2 worm cellular contexts compared by ENCODE assay signal in the genomic region with DNA sequence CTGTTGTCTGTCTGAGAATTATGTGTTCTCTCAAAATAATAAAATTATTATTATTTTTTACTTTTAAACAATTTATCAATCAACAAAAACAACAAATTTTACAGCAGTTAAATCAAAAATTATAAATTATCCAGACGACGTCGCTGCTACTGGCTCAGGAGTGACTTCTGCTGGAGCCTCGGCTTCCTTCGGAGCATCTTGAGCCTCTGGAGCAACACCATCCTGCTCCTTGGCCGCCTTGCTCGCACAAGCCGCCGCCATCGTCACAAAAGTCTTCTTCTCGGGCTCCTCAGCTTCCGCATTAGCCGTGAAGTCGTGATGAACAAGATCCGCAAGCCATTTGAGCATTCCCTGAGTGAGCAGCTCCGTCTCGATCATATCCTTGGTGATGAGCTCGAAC.
A peak's percentile ranks its signal among the peaks of the same experiment; 100 is the strongest.
TF ChIP-seq lines count a peak whose summit lies in the region.

No protein-coding gene starts in this region.

TF ChIP-seq in whole organism, L4 larva, 104 proteins besides CTCF, POLR2A, EP300 and RAD21:
- peak; percentile 82 for TF ChIP-seq set-16 (GFP tag; IDR thresholded peaks at IDR 0.05; lab: Robert Waterston, UW)
- no peak for TF ChIP-seq nhr-28 (tag; optimal IDR thresholded peaks at IDR 0.05; lab: Kevin White, UChicago)
TF ChIP-seq in whole organism, L4 larva: peak in this region for 1.

TF ChIP-seq in whole organism, young adult, 124 proteins besides CTCF, POLR2A, EP300 and RAD21:
- TF ChIP-seq ceh-58 (GFP tag; IDR thresholded peaks at IDR 0.05; lab: Robert Waterston, UW) = 0 out of 2 replicates have a peak, but pooled peaks have one; percentile 48
- no peak for TF ChIP-seq ama-1 (optimal IDR thresholded peaks at IDR 0.05; lab: Kevin White, UChicago)
- peak in 1 of 2 experiments; percentile 39 for TF ChIP-seq ama-1 (GFP tag; optimal IDR thresholded peaks at IDR 0.05; lab: Kevin White, UChicago)
- peak; percentile 67 for TF ChIP-seq zfh-2 (GFP tag; conservative IDR thresholded peaks at IDR 0.05; lab: Robert Waterston, UW)
- no peak for TF ChIP-seq efl-1 (GFP tag; optimal IDR thresholded peaks at IDR 0.05; lab: Kevin White, UChicago)
- TF ChIP-seq ets-4 (GFP tag; optimal IDR thresholded peaks at IDR 0.05; lab: Kevin White, UChicago) = no peak
- TF ChIP-seq F49E8.2 (tag; optimal IDR thresholded peaks at IDR 0.05; lab: Kevin White, UChicago; ENCODE audit: insufficient read depth) = no peak
